Worm (Caenorhabditis elegans) whole organism, young adult: Measurements from ENCODE around the gene rhr-1.
"Not testable (repeated sequence)": the region's sequence is repeated elsewhere in the genome, so short reads cannot be mapped to it uniquely, and the experiment has no call there.

Source experiments
- B0035.1 ChIP-seq: sonication (generic microtip); optimal IDR thresholded peaks from 2 replicates; lab custom pipeline; 2016; ENCODE audit warnings: missing genetic modification characterization, mild to moderate bottlenecking, missing compliant biosample characterization, missing genotype, missing genetic modification reagents
- B0261.1 ChIP-seq: sonication (generic microtip); optimal IDR thresholded peaks from 2 replicates; lab custom pipeline; 2016; ENCODE audit warnings: mild to moderate bottlenecking, missing genetic modification characterization, moderate library complexity, missing compliant biosample characterization
- F23B12.7 ChIP-seq: sonication (generic microtip); optimal IDR thresholded peaks from 2 replicates; lab custom pipeline; 2017; ENCODE audit warnings: missing genetic modification characterization, mild to moderate bottlenecking, missing compliant biosample characterization, antibody characterized with exemption, moderate library complexity; ENCODE audit not compliant: insufficient read depth
- F39B2.1 ChIP-seq: fragments of 200-800 bp; sonication (Bioruptor generic); IDR thresholded peaks from 2 replicates; pipeline ENCODE4 v1.3.6; 2022; ENCODE audit warnings: missing genetic modification reagents, missing genetic modification characterization, missing compliant biosample characterization
- F57A8.1 ChIP-seq: fragments of 200-800 bp; sonication (Bioruptor generic); optimal IDR thresholded peaks from 2 replicates; lab custom pipeline; 2018; ENCODE audit warnings: mild to moderate bottlenecking, missing genetic modification characterization, moderate library complexity, missing compliant biosample characterization
- K12H6.12 ChIP-seq: fragments of 200-800 bp; sonication (Bioruptor generic); optimal IDR thresholded peaks from 2 replicates; lab custom pipeline; 2018; ENCODE audit warnings: mild to moderate bottlenecking, missing genetic modification characterization, missing compliant biosample characterization
- Y53F4B.3 ChIP-seq: fragments of 200-800 bp; sonication (Bioruptor generic); IDR thresholded peaks from 2 replicates; pipeline ENCODE4 v1.3.6; 2022; ENCODE audit warnings: missing genetic modification reagents, missing genetic modification characterization, missing compliant biosample characterization
- Y79H2A.3 ChIP-seq: fragments of 200-800 bp; sonication (Bioruptor generic); conservative IDR thresholded peaks from 2 replicates; pipeline ENCODE4 v1.3.6; 2022; ENCODE audit warnings: missing genetic modification reagents, missing genetic modification characterization, missing compliant biosample characterization
- akir-1 ChIP-seq: fragments of 200-800 bp; sonication (Bioruptor generic); optimal IDR thresholded peaks from 2 replicates; lab custom pipeline; 2018; ENCODE audit warnings: mild to moderate bottlenecking, missing genetic modification characterization, moderate library complexity, missing compliant biosample characterization
- aptf-2 ChIP-seq: fragments of 200-800 bp; sonication (Bioruptor generic); conservative IDR thresholded peaks from 2 replicates; pipeline ENCODE4 v1.3.6; 2022; ENCODE audit warnings: missing genetic modification reagents, missing genetic modification characterization, missing compliant biosample characterization
- athp-1 ChIP-seq: sonication (generic microtip); optimal IDR thresholded peaks from 2 replicates; lab custom pipeline; 2017; ENCODE audit warnings: mild to moderate bottlenecking, missing genetic modification characterization, missing compliant biosample characterization
- bed-1 ChIP-seq: fragments of 200-800 bp; sonication (Bioruptor generic); IDR thresholded peaks from 2 replicates; pipeline ENCODE4 v1.3.6; 2022; ENCODE audit warnings: missing genetic modification reagents, missing genetic modification characterization, missing compliant biosample characterization
- bed-2 ChIP-seq: fragments of 200-800 bp; sonication (Bioruptor generic); IDR thresholded peaks from 2 replicates; pipeline ENCODE4 v1.3.6; 2022; ENCODE audit warnings: missing genetic modification reagents, missing genetic modification characterization, missing compliant biosample characterization
- cebp-1 ChIP-seq, 2 experiments: fragments of 200-800 bp in 1 of 2; sonication (Bioruptor generic) in 1 of 2; sonication (generic microtip) in 1 of 2; IDR thresholded peaks in 1 of 2; optimal IDR thresholded peaks in 1 of 2; 2 replicates each; pipeline versions ENCODE4 v1.3.6 to Lab custom; 2017 to 2022; ENCODE audit warnings: missing compliant biosample characterization in 2 of 2, missing genetic modification characterization in 2 of 2, mild to moderate bottlenecking in 1 of 2, missing genetic modification reagents in 1 of 2, moderate library complexity in 1 of 2
- chd-7 ChIP-seq: sonication (generic microtip); optimal IDR thresholded peaks from 2 replicates; lab custom pipeline; 2016; ENCODE audit warnings: mild to moderate bottlenecking, missing genetic modification characterization, moderate library complexity, missing compliant biosample characterization
- egl-18 ChIP-seq: fragments of 200-800 bp; sonication (Bioruptor generic); IDR thresholded peaks from 2 replicates; pipeline ENCODE4 v1.3.6; 2022; ENCODE audit warnings: missing genetic modification reagents, missing genetic modification characterization, missing compliant biosample characterization
- gei-17 ChIP-seq: fragments of 200-800 bp; sonication (Bioruptor generic); optimal IDR thresholded peaks from 2 replicates; lab custom pipeline; 2018; ENCODE audit warnings: mild to moderate bottlenecking, missing genetic modification characterization, missing compliant biosample characterization
- hmg-20 ChIP-seq: fragments of 200-800 bp; sonication (Bioruptor generic); IDR thresholded peaks from 2 replicates; pipeline ENCODE4 v1.3.6; 2022; ENCODE audit warnings: missing genetic modification reagents, missing genetic modification characterization, missing compliant biosample characterization
- let-526 ChIP-seq: fragments of 200-800 bp; sonication (Bioruptor generic); IDR thresholded peaks from 2 replicates; pipeline ENCODE4 v1.3.6; 2022; ENCODE audit warnings: missing genetic modification reagents, missing genetic modification characterization, missing compliant biosample characterization
- lin-26 ChIP-seq: fragments of 200-800 bp; sonication (Bioruptor generic); IDR thresholded peaks from 2 replicates; pipeline ENCODE4 v1.3.6; 2022; ENCODE audit warnings: missing genetic modification reagents, missing genetic modification characterization, missing compliant biosample characterization
- lsl-1 ChIP-seq: fragments of 200-800 bp; sonication (Bioruptor generic); optimal IDR thresholded peaks from 2 replicates; lab custom pipeline; 2018; ENCODE audit warnings: mild to moderate bottlenecking, missing genetic modification characterization, moderate library complexity, missing compliant biosample characterization
- madf-6 ChIP-seq: fragments of 200-800 bp; sonication (Bioruptor generic); IDR thresholded peaks from 2 replicates; pipeline ENCODE4 v1.3.6; 2022; ENCODE audit warnings: missing genetic modification reagents, missing genetic modification characterization, missing compliant biosample characterization
- madf-8 ChIP-seq: fragments of 200-800 bp; sonication (Bioruptor generic); conservative IDR thresholded peaks from 2 replicates; pipeline ENCODE4 v1.3.6; 2022; ENCODE audit warnings: missing genetic modification reagents, missing genetic modification characterization, missing compliant biosample characterization
- nfya-2 ChIP-seq: fragments of 200-800 bp; sonication (Bioruptor generic); IDR thresholded peaks from 2 replicates; pipeline ENCODE4 v1.3.6; 2022; ENCODE audit warnings: missing genetic modification reagents, missing genetic modification characterization, missing compliant biosample characterization
- nhr-27 ChIP-seq: fragments of 200-800 bp; sonication (Bioruptor generic); optimal IDR thresholded peaks from 2 replicates; lab custom pipeline; 2018; ENCODE audit warnings: mild to moderate bottlenecking, missing genetic modification characterization, moderate library complexity, missing compliant biosample characterization
- nhr-80 ChIP-seq: sonication (generic microtip); optimal IDR thresholded peaks from 2 replicates; lab custom pipeline; 2016; ENCODE audit warnings: missing genetic modification characterization, missing compliant biosample characterization
- sdz-38 ChIP-seq: sonication (generic microtip); optimal IDR thresholded peaks from 2 replicates; lab custom pipeline; 2016; ENCODE audit warnings: missing genotype, missing genetic modification characterization, missing compliant biosample characterization
- tbp1 ChIP-seq: fragments of 200-800 bp; sonication (Bioruptor generic); optimal IDR thresholded peaks from 2 replicates; lab custom pipeline; 2018; ENCODE audit warnings: mild to moderate bottlenecking, missing genetic modification characterization, missing compliant biosample characterization
- unc-130 ChIP-seq: sonication (generic microtip); optimal IDR thresholded peaks from 2 replicates; lab custom pipeline; 2016; ENCODE audit warnings: missing genetic modification reagents, missing genetic modification characterization, missing compliant biosample characterization
- xnd-1 ChIP-seq: sonication (generic microtip); optimal IDR thresholded peaks from 2 replicates; lab custom pipeline; 2016; ENCODE audit warnings: missing genotype, missing genetic modification reagents, missing genetic modification characterization, missing compliant biosample characterization
- ztf-18 ChIP-seq: sonication (generic microtip); optimal IDR thresholded peaks from 2 replicates; lab custom pipeline; 2016; ENCODE audit warnings: missing genotype, mild to moderate bottlenecking, missing genetic modification characterization, missing compliant biosample characterization
- ztf-22 ChIP-seq: fragments of 200-800 bp; sonication (Bioruptor generic); optimal IDR thresholded peaks from 2 replicates; lab custom pipeline; 2018; ENCODE audit warnings: mild to moderate bottlenecking, missing genetic modification characterization, moderate library complexity, missing compliant biosample characterization
- ztf-26 ChIP-seq: sonication (generic microtip); optimal IDR thresholded peaks from 2 replicates; lab custom pipeline; 2017; ENCODE audit warnings: missing genetic modification characterization, missing compliant biosample characterization

rhr-1 gene

ce11 chrV:5462894-5463293 is 34.9 kb downstream of the rhr-1 start, which contains the start of gene srg-67:
srg-67 (minus strand) TSS chrV:5462994.
- no peak for TF ChIP-seq hmg-20 (GFP tag; lab: Robert Waterston, UW)
- no peak for TF ChIP-seq madf-8 (GFP tag; lab: Robert Waterston, UW)
- TF ChIP-seq sdz-38 (tag; lab: Kevin White, UChicago) = no peak
- TF ChIP-seq unc-130 = no peak
- no peak for TF ChIP-seq chd-7 (tag; lab: Kevin White, UChicago)
- no peak for TF ChIP-seq lin-26 (GFP tag; lab: Robert Waterston, UW)
- TF ChIP-seq nhr-80 (tag; lab: Kevin White, UChicago) = no peak
- TF ChIP-seq nfya-2 = no peak
- no peak for TF ChIP-seq gei-17 (GFP tag; lab: Kevin White, UChicago)
- no peak for TF ChIP-seq egl-18 (GFP tag; lab: Robert Waterston, UW)
- TF ChIP-seq F39B2.1 = no peak

- TF ChIP-seq athp-1 (tag; lab: Kevin White, UChicago) (no peak), ztf-18 (tag; lab: Kevin White, UChicago) (no peak), K12H6.12 (tag; lab: Kevin White, UChicago) (no peak), B0261.1 (no peak), F57A8.1 (GFP tag; lab: Kevin White, UChicago) (no peak), xnd-1 (tag; lab: Kevin White, UChicago) (no peak), akir-1 (GFP tag; lab: Kevin White, UChicago) (no peak), unc-130 (no peak), let-526 (no peak), chd-7 (tag; lab: Kevin White, UChicago) (no peak), ztf-22 (GFP tag; lab: Kevin White, UChicago) (no peak), nhr-27 (tag; lab: Kevin White, UChicago) (no peak), ztf-26 (tag; lab: Kevin White, UChicago) (no peak), cebp-1 (GFP tag; IDR thresholded peaks at IDR 0.05; lab: Robert Waterston, UW) (no peak), cebp-1 (tag; optimal IDR thresholded peaks at IDR 0.05; lab: Kevin White, UChicago) (no peak), egl-18 (GFP tag; lab: Robert Waterston, UW) (no peak), bed-1 (no peak), aptf-2 (GFP tag; lab: Robert Waterston, UW) (no peak), tbp1 (GFP tag; lab: Kevin White, UChicago) (no peak), Y79H2A.3 (GFP tag; lab: Robert Waterston, UW) (no peak)
Observed at ce11 chrV:5465335-5465734, 37.4 kb downstream of the rhr-1 start, which contains the start of gene srg-68. srg-68 (minus strand) TSS chrV:5465435.

- TF ChIP-seq madf-6 (GFP tag; lab: Robert Waterston, UW); B0035.1; Y53F4B.3 (GFP tag; lab: Robert Waterston, UW): not testable (repeated sequence)
Observed at ce11 chrV:5468489-5468888, 40.5 kb downstream of the rhr-1 start, which contains the start of gene ZC317.6. ZC317.6 (minus strand) TSS chrV:5468589.

- not testable (repeated sequence) for TF ChIP-seq F23B12.7 (tag; lab: Kevin White, UChicago); lsl-1 (GFP tag; lab: Kevin White, UChicago); bed-2
Observed at ce11 chrV:5470930-5471329, 43.0 kb downstream of the rhr-1 start, which contains the start of gene ZC317.7. ZC317.7 (minus strand) TSS chrV:5471030.
